Worm (Caenorhabditis elegans) whole organism, dauer: Measurements from ENCODE around the gene str-231.

Source experiments
- unc-62 ChIP-seq: sonication (generic microtip); optimal IDR thresholded peaks from 2 replicates; lab custom pipeline; 2017; ENCODE audit warnings: missing biosample characterization, missing genetic modification reagents, missing genetic modification characterization

Gene str-231

ce11 chrV:15982733-15983344, 24.6 kb downstream of the str-231 start, which contains the start of the genes fbxa-99 and F36G9.13:
TSS of gene fbxa-99 (minus strand) at chrV:15982854.
TSS of gene F36G9.13 (plus strand) at chrV:15983294.
- TF ChIP-seq unc-62 (GFP tag; lab: Kevin White, UChicago), result no peak

ce11 chrV:15978232-15978764, 29.1 kb downstream of the str-231 start, which contains the start of gene oac-20:
TSS of gene oac-20 (plus strand) at chrV:15978714.
- no peak for TF ChIP-seq unc-62 (GFP tag; lab: Kevin White, UChicago)

- TF ChIP-seq unc-62 (GFP tag; lab: Kevin White, UChicago), result no peak
These were observed 31.6 kb downstream of the str-231 start, which contains the start of gene clec-232 for ce11 chrV:15975845-15976244. TSS of gene clec-232 (plus strand) at chrV:15976145.

- no peak for TF ChIP-seq unc-62 (GFP tag; lab: Kevin White, UChicago)
These were observed 32.6 kb downstream of the str-231 start, which contains the start of gene sru-22 for ce11 chrV:15974836-15975235. TSS of gene sru-22 (minus strand) at chrV:15974936.

- no peak for TF ChIP-seq unc-62 (GFP tag; lab: Kevin White, UChicago)
These were observed 34.9 kb downstream of the str-231 start, which contains the start of gene sru-23 for ce11 chrV:15972484-15972883. TSS of gene sru-23 (minus strand) at chrV:15972584.

- TF ChIP-seq unc-62 (GFP tag; lab: Kevin White, UChicago), result no peak
These were observed 36.6 kb downstream of the str-231 start for ce11 chrV:15970820-15971219.

ce11 chrV:15969653-15970052, 37.8 kb downstream of the str-231 start, which contains the start of gene F36G9.7:
TSS of gene F36G9.7 (minus strand) at chrV:15969753.
- no peak for TF ChIP-seq unc-62 (GFP tag; lab: Kevin White, UChicago)

- no peak for TF ChIP-seq unc-62 (GFP tag; lab: Kevin White, UChicago)
These were observed 39.9 kb downstream of the str-231 start, which contains the start of gene sri-1 for ce11 chrV:15967542-15967941. TSS of gene sri-1 (minus strand) at chrV:15967642.

- TF ChIP-seq unc-62 (GFP tag; lab: Kevin White, UChicago), result no peak
These were observed 42.3 kb downstream of the str-231 start, which contains the start of gene sri-2 for ce11 chrV:15965114-15965513. TSS of gene sri-2 (minus strand) at chrV:15965214.

ce11 chrV:15959456-15959855, 47.9 kb downstream of the str-231 start:
- no peak for TF ChIP-seq unc-62 (GFP tag; lab: Kevin White, UChicago)

- no peak for TF ChIP-seq unc-62 (GFP tag; lab: Kevin White, UChicago)
These were observed 50.3 kb downstream of the str-231 start, which contains the start of gene F36G9.3 for ce11 chrV:15957098-15957497. TSS of gene F36G9.3 (plus strand) at chrV:15957398.
